Worm (Caenorhabditis elegans) whole organism, mixed stage, embryonic: ENCODE measurements around the gene C37H5.5.

Experiments used
- M03D4.4 ChIP-seq: sonication (generic microtip); optimal IDR thresholded peaks from 2 replicates; lab custom pipeline; 2017; ENCODE audit warnings: mild to moderate bottlenecking, missing genetic modification characterization, missing compliant biosample characterization
- bed-3 ChIP-seq: fragments of 200-800 bp; sonication (Bioruptor generic); optimal IDR thresholded peaks from 3 replicates; lab custom pipeline; 2018; ENCODE audit warnings: mild to moderate bottlenecking, missing genetic modification characterization, moderate library complexity, missing compliant biosample characterization
- blmp-1 ChIP-seq: fragments of 150-350 bp; optimal IDR thresholded peaks from 2 replicates; lab custom pipeline; 2014; ENCODE audit warnings: missing biosample characterization, missing genetic modification characterization
- ceh-39 ChIP-seq: fragments of 150-350 bp; optimal IDR thresholded peaks from 2 replicates; lab custom pipeline; 2014; ENCODE audit warnings: missing biosample characterization, missing genetic modification characterization
- ceh-43 ChIP-seq: fragments of 200-800 bp; sonication (Bioruptor generic); optimal IDR thresholded peaks from 2 replicates; lab custom pipeline; 2018; ENCODE audit warnings: mild to moderate bottlenecking, missing genetic modification characterization, moderate library complexity, missing compliant biosample characterization
- ceh-83 ChIP-seq: fragments of 200-800 bp; sonication (Bioruptor generic); optimal IDR thresholded peaks from 2 replicates; lab custom pipeline; 2018; ENCODE audit warnings: mild to moderate bottlenecking, missing genetic modification characterization, missing compliant biosample characterization
- ces-1 ChIP-seq: fragments of 150-350 bp; optimal IDR thresholded peaks from 2 replicates; lab custom pipeline; 2014; ENCODE audit warnings: missing biosample characterization, missing genetic modification reagents, missing genetic modification characterization
- cnd-1 ChIP-seq: fragments of 200-800 bp; sonication (Bioruptor generic); optimal IDR thresholded peaks from 2 replicates; lab custom pipeline; 2018; ENCODE audit warnings: mild to moderate bottlenecking, missing genetic modification characterization, missing compliant biosample characterization
- drap-1 ChIP-seq: fragments of 200-800 bp; sonication (Bioruptor generic); optimal IDR thresholded peaks from 3 replicates; lab custom pipeline; 2018; ENCODE audit warnings: mild to moderate bottlenecking, missing genetic modification characterization, missing compliant biosample characterization
- elt-1 ChIP-seq: sonication (generic microtip); optimal IDR thresholded peaks from 2 replicates; lab custom pipeline; 2017; ENCODE audit warnings: missing genetic modification characterization, mild to moderate bottlenecking, missing compliant biosample characterization, antibody characterized with exemption, moderate library complexity, borderline replicate concordance; ENCODE audit not compliant: insufficient read depth
- elt-3 ChIP-seq: fragments of 150-350 bp; optimal IDR thresholded peaks from 2 replicates; lab custom pipeline; 2014; ENCODE audit warnings: missing biosample characterization, missing genetic modification characterization
- flh-1 ChIP-seq: fragments of 200-800 bp; sonication (Bioruptor generic); optimal IDR thresholded peaks from 2 replicates; lab custom pipeline; 2018; ENCODE audit warnings: mild to moderate bottlenecking, missing genetic modification characterization, moderate library complexity, missing compliant biosample characterization
- ham-2 ChIP-seq: fragments of 200-800 bp; sonication (Bioruptor generic); optimal IDR thresholded peaks from 2 replicates; lab custom pipeline; 2018; ENCODE audit warnings: mild to moderate bottlenecking, missing genetic modification characterization, missing compliant biosample characterization
- hlh-1 ChIP-seq: fragments of 150-350 bp; optimal IDR thresholded peaks from 2 replicates; lab custom pipeline; 2014; ENCODE audit warnings: missing biosample characterization, missing genetic modification reagents, missing genetic modification characterization
- lin-13 ChIP-seq: fragments of 150-350 bp; optimal IDR thresholded peaks from 2 replicates; lab custom pipeline; 2014; ENCODE audit warnings: missing biosample characterization, missing genetic modification characterization
- lin-32 ChIP-seq: fragments of 200-800 bp; sonication (Bioruptor generic); optimal IDR thresholded peaks from 2 replicates; lab custom pipeline; 2018; ENCODE audit warnings: mild to moderate bottlenecking, missing genetic modification characterization, missing compliant biosample characterization
- lsy-2 ChIP-seq: fragments of 150-350 bp; optimal IDR thresholded peaks from 2 replicates; lab custom pipeline; 2014; ENCODE audit warnings: missing biosample characterization, missing genetic modification characterization
- mab-5 ChIP-seq: fragments of 150-350 bp; optimal IDR thresholded peaks from 2 replicates; lab custom pipeline; 2014; ENCODE audit warnings: missing biosample characterization, missing genetic modification characterization
- mls-2 ChIP-seq: sonication (generic microtip); optimal IDR thresholded peaks from 2 replicates; lab custom pipeline; 2016; ENCODE audit warnings: mild to moderate bottlenecking, missing genetic modification characterization, moderate library complexity, missing compliant biosample characterization
- nhr-12 ChIP-seq: fragments of 150-350 bp; optimal IDR thresholded peaks from 2 replicates; lab custom pipeline; 2014; ENCODE audit warnings: missing biosample characterization, missing genetic modification characterization
- nhr-2 ChIP-seq: fragments of 150-350 bp; optimal IDR thresholded peaks from 2 replicates; lab custom pipeline; 2014; ENCODE audit warnings: missing biosample characterization, missing genetic modification characterization
- nhr-28 ChIP-seq: fragments of 150-350 bp; optimal IDR thresholded peaks from 2 replicates; lab custom pipeline; 2014; ENCODE audit warnings: missing biosample characterization, missing genetic modification characterization
- nhr-76 ChIP-seq: sonication (generic microtip); optimal IDR thresholded peaks from 2 replicates; lab custom pipeline; 2017; ENCODE audit warnings: missing biosample characterization, missing genetic modification characterization
- pha-4 ChIP-seq: fragments of 150-350 bp; optimal IDR thresholded peaks from 2 replicates; lab custom pipeline; 2018; ENCODE audit warnings: missing biosample characterization, missing genetic modification reagents, missing genetic modification characterization
- sem-2 ChIP-seq: fragments of 200-800 bp; sonication (Bioruptor generic); optimal IDR thresholded peaks from 2 replicates; lab custom pipeline; 2018; ENCODE audit warnings: mild to moderate bottlenecking, missing genetic modification characterization, missing compliant biosample characterization
- snpc-4 ChIP-seq: fragments of 150-350 bp; optimal IDR thresholded peaks from 2 replicates; lab custom pipeline; 2014; ENCODE audit warnings: missing biosample characterization, missing genetic modification characterization
- sptf-1 ChIP-seq: sonication (generic microtip); optimal IDR thresholded peaks from 2 replicates; lab custom pipeline; 2017; ENCODE audit warnings: mild to moderate bottlenecking, missing genetic modification characterization, moderate library complexity, missing compliant biosample characterization
- tbx-8 ChIP-seq: fragments of 200-800 bp; sonication (Bioruptor generic); optimal IDR thresholded peaks from 2 replicates; lab custom pipeline; 2018; ENCODE audit warnings: mild to moderate bottlenecking, missing genetic modification characterization, moderate library complexity, missing compliant biosample characterization
- unc-120 ChIP-seq: sonication (generic microtip); optimal IDR thresholded peaks from 2 replicates; lab custom pipeline; 2017; ENCODE audit warnings: missing genetic modification characterization, missing compliant biosample characterization; ENCODE audit not compliant: poor library complexity, severe bottlenecking
- unc-39 ChIP-seq: fragments of 150-350 bp; optimal IDR thresholded peaks from 2 replicates; lab custom pipeline; 2014; ENCODE audit warnings: missing biosample characterization, missing genetic modification characterization
- unc-62 ChIP-seq: fragments of 150-350 bp; optimal IDR thresholded peaks from 2 replicates; lab custom pipeline; 2014; ENCODE audit warnings: missing biosample characterization, missing genetic modification reagents, missing genetic modification characterization
- zip-8 ChIP-seq: fragments of 150-350 bp; optimal IDR thresholded peaks from 2 replicates; lab custom pipeline; 2014; ENCODE audit warnings: missing biosample characterization, missing genetic modification characterization
- ztf-11 ChIP-seq: fragments of 150-350 bp; optimal IDR thresholded peaks from 2 replicates; lab custom pipeline; 2014; ENCODE audit warnings: missing biosample characterization, missing genetic modification characterization

The C37H5.5 gene

ce11 chrV:4820601-4821000 is 6.6 kb upstream of the C37H5.5 start:
- no peak for TF ChIP-seq mab-5 (tag; lab: Kevin White, UChicago)
- no peak for TF ChIP-seq elt-3 (tag; lab: Kevin White, UChicago)
- TF ChIP-seq elt-1 (tag; lab: Kevin White, UChicago): no peak
- TF ChIP-seq unc-120 (tag; lab: Kevin White, UChicago): no peak
- no peak for TF ChIP-seq ham-2
- TF ChIP-seq cnd-1: no peak
- TF ChIP-seq lsy-2: no peak
- TF ChIP-seq ceh-83: no peak
- TF ChIP-seq pha-4 (tag; lab: Kevin White, UChicago): no peak
- TF ChIP-seq nhr-76 (tag; lab: Kevin White, UChicago): no peak
- no peak for TF ChIP-seq ceh-39
- no peak for TF ChIP-seq bed-3 (GFP tag; lab: Kevin White, UChicago)
- TF ChIP-seq drap-1 (GFP tag; lab: Kevin White, UChicago): no peak
- no peak for TF ChIP-seq mls-2 (tag; lab: Kevin White, UChicago)
- TF ChIP-seq nhr-12 (tag; lab: Kevin White, UChicago): no peak
- TF ChIP-seq tbx-8 (GFP tag; lab: Kevin White, UChicago): no peak
- no peak for TF ChIP-seq sptf-1
- no peak for TF ChIP-seq ztf-11 (tag; lab: Kevin White, UChicago)
- TF ChIP-seq sem-2 (GFP tag; lab: Kevin White, UChicago): no peak
- no peak for TF ChIP-seq snpc-4

DNA sequence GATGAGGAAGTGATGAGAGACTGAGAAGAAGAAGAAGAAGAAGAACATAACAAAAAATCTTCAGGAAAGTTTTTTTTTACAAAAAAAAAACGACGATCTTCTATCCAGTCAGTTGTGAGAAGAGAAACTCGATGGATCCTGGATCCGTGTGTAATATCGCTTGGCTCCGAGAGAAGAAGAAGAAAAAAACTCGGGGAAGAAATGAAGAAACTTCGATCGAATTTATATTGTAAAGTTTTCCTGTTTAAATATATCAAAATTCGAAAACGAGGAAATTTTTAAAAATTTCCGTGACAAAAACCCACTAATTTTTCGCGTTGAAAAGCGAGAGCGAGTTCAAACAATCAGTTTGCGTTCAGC is 3.9 kb upstream of the C37H5.5 start, which contains the start of gene adss-1:
adss-1 (minus strand) TSS at position 101 of the 360 bp plus-strand sequence.
- TF ChIP-seq ceh-43 (GFP tag; lab: Kevin White, UChicago): no peak
- no peak for TF ChIP-seq blmp-1 (tag; lab: Kevin White, UChicago)
- TF ChIP-seq mab-5 (tag; lab: Kevin White, UChicago): no peak
- TF ChIP-seq hlh-1 (tag; lab: Kevin White, UChicago): no peak
- TF ChIP-seq flh-1 (GFP tag; lab: Kevin White, UChicago): no peak
- no peak for TF ChIP-seq nhr-2 (tag; lab: Kevin White, UChicago)
- TF ChIP-seq M03D4.4 (tag; lab: Kevin White, UChicago): no peak
- TF ChIP-seq drap-1 (GFP tag; lab: Kevin White, UChicago): no peak
- no peak for TF ChIP-seq nhr-12 (tag; lab: Kevin White, UChicago)
- TF ChIP-seq unc-39 (tag; lab: Kevin White, UChicago): no peak
- TF ChIP-seq unc-62 (GFP tag; lab: Kevin White, UChicago): no peak
- no peak for TF ChIP-seq ham-2
- no peak for TF ChIP-seq lsy-2
- no peak for TF ChIP-seq ceh-39
- no peak for TF ChIP-seq mls-2 (tag; lab: Kevin White, UChicago)

- TF ChIP-seq bed-3 (GFP tag; lab: Kevin White, UChicago): no peak
- TF ChIP-seq blmp-1 (tag; lab: Kevin White, UChicago): no peak
- TF ChIP-seq lin-13 (tag; lab: Kevin White, UChicago): no peak
- TF ChIP-seq lin-32: no peak
- no peak for TF ChIP-seq M03D4.4 (tag; lab: Kevin White, UChicago)
- no peak for TF ChIP-seq unc-62 (GFP tag; lab: Kevin White, UChicago)
- no peak for TF ChIP-seq elt-3 (tag; lab: Kevin White, UChicago)
- no peak for TF ChIP-seq ces-1 (GFP tag; lab: Kevin White, UChicago)
- no peak for TF ChIP-seq sem-2 (GFP tag; lab: Kevin White, UChicago)
- no peak for TF ChIP-seq hlh-1 (tag; lab: Kevin White, UChicago)
Observed at ce11 chrV:4823683-4824391, 3.3 kb upstream of the C37H5.5 start.

DNA sequence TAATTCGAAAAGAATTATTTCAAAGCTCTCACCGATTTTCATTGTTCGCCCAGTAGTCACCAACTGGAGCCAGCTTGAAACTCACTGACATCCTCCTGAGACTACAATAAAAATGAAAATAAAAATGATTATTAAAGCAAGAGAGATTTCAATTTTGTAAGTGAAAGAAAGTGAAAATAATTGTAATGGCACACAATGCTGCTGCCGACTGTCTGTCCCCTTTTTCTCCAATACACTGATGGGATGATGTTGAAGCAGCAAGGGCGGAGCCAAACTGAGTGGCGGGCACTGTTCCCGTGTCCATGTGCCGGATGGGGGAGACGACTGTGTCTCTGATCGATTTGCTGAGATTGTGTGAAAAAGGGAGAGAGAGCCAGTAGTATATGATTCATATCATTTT is 7.1 kb downstream of the C37H5.5 start, which contains the start of gene C37H5.14:
C37H5.14 (minus strand) TSS at position 101 of the 400 bp plus-strand sequence.
- TF ChIP-seq snpc-4 (no peak), zip-8 (tag; lab: Kevin White, UChicago) (no peak), hlh-1 (tag; lab: Kevin White, UChicago) (no peak), unc-39 (tag; lab: Kevin White, UChicago) (no peak), sem-2 (GFP tag; lab: Kevin White, UChicago) (no peak), ceh-39 (no peak), ceh-83 (no peak), lin-32 (no peak), elt-3 (tag; lab: Kevin White, UChicago) (no peak), nhr-12 (tag; lab: Kevin White, UChicago) (no peak), lsy-2 (no peak), cnd-1 (no peak), bed-3 (GFP tag; lab: Kevin White, UChicago) (no peak), ham-2 (no peak), nhr-28 (tag; lab: Kevin White, UChicago) (no peak), nhr-2 (tag; lab: Kevin White, UChicago) (no peak), elt-1 (tag; lab: Kevin White, UChicago) (no peak), unc-120 (tag; lab: Kevin White, UChicago) (no peak), tbx-8 (GFP tag; lab: Kevin White, UChicago) (no peak)
